Worm (Caenorhabditis elegans) whole organism, L1 larva: ENCODE data around the gene skr-18.

Source experiments
- ceh-63 ChIP-seq: fragments of 200-800 bp; sonication (Bioruptor generic); optimal IDR thresholded peaks from 2 replicates; lab custom pipeline; 2018; ENCODE audit warnings: mild to moderate bottlenecking, missing genetic modification characterization, missing compliant biosample characterization
- hlh-4 ChIP-seq: sonication (generic microtip); optimal IDR thresholded peaks from 2 replicates; lab custom pipeline; 2016; ENCODE audit warnings: mild to moderate bottlenecking, missing genetic modification characterization, missing compliant biosample characterization
- nhr-237 ChIP-seq: fragments of 150-350 bp; optimal IDR thresholded peaks from 2 replicates; lab custom pipeline; 2014; ENCODE audit warnings: missing biosample characterization, missing genetic modification characterization
- skn-1 ChIP-seq: fragments of 150-350 bp; optimal IDR thresholded peaks from 2 replicates; lab custom pipeline; 2014; ENCODE audit warnings: missing biosample characterization, missing genetic modification characterization
- sox-4 ChIP-seq: sonication (generic microtip); optimal IDR thresholded peaks from 2 replicates; lab custom pipeline; 2016; ENCODE audit warnings: missing genetic modification characterization, missing compliant biosample characterization

DNA sequence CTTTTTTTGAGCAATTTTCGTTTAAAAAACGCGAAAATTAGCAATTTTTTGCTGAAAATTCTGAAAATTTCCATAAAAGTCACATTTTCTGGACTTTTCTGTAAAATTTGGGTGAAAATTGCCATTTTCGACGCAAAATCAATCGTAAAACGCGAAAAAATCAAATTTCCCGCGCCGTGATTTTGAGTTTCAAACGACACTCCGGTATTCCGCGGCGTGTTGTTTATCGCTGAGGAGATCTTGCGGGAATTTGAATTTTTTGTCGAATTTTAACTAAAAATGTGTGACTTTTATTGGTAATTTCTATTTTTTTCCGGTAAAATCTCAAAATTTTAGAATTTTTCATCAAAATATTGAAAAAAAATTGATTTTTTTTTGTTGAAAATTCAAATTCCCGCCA, 5.9 kb upstream of the skr-18 start:
- TF ChIP-seq skn-1 (tag; lab: Kevin White, UChicago), result no peak
- no peak for TF ChIP-seq sox-4 (tag; lab: Kevin White, UChicago)
- no peak for TF ChIP-seq nhr-237 (tag; lab: Kevin White, UChicago)
- no peak for TF ChIP-seq ceh-63 (GFP tag; lab: Kevin White, UChicago)
- TF ChIP-seq hlh-4 (tag; lab: Kevin White, UChicago), result no peak
